Fruit fly (Drosophila melanogaster) whole organism, embryonic: ENCODE measurements around the gene CG8191.

Experiments
- Antp ChIP-seq: fragments of 200-800 bp; sonication (Bioruptor generic); optimal IDR thresholded peaks from 3 replicates; lab custom pipeline; 2016; ENCODE audit warnings: missing biosample characterization, missing genetic modification characterization
- BEAF-32 ChIP-seq: fragments of 200-800 bp; sonication (Bioruptor generic); optimal IDR thresholded peaks from 3 replicates; lab custom pipeline; 2017; ENCODE audit warnings: missing biosample characterization, missing genetic modification characterization, mild to moderate bottlenecking, moderate library complexity, missing genetic modification reagents
- C15 ChIP-seq: fragments of 200-800 bp; sonication (Bioruptor generic); IDR thresholded peaks from 3 replicates; pipeline ENCODE4 v1.3.6; 2022; ENCODE audit warnings: missing biosample characterization, missing genetic modification characterization
- CG1024 ChIP-seq: fragments of 200-800 bp; sonication (Bioruptor generic); IDR thresholded peaks from 2 replicates; pipeline ENCODE4 v1.3.6; 2022; ENCODE audit warnings: missing biosample characterization, missing genetic modification characterization
- CG10321 ChIP-seq: fragments of 200-800 bp; sonication (Bioruptor generic); IDR thresholded peaks from 2 replicates; pipeline ENCODE4 v1.3.6; 2022; ENCODE audit warnings: missing biosample characterization, missing genetic modification characterization
- CG10654 ChIP-seq: fragments of 200-800 bp; sonication (Bioruptor generic); optimal IDR thresholded peaks from 2 replicates; lab custom pipeline; 2016; ENCODE audit warnings: missing biosample characterization, missing genetic modification characterization
- CG12104 ChIP-seq: fragments of 200-800 bp; sonication (Bioruptor generic); optimal IDR thresholded peaks from 3 replicates; lab custom pipeline; 2016; ENCODE audit warnings: missing biosample characterization, missing genetic modification characterization
- CG12299 ChIP-seq: fragments of 200-800 bp; sonication (Bioruptor generic); optimal IDR thresholded peaks from 2 replicates; lab custom pipeline; 2018; ENCODE audit warnings: missing biosample characterization, mild to moderate bottlenecking, missing genetic modification characterization
- CG14965 ChIP-seq: fragments of 200-800 bp; sonication (Bioruptor generic); optimal IDR thresholded peaks from 2 replicates; lab custom pipeline; 2016; ENCODE audit warnings: missing biosample characterization, missing genetic modification characterization, borderline replicate concordance
- CG1529 ChIP-seq: fragments of 200-800 bp; sonication (Bioruptor generic); optimal IDR thresholded peaks from 3 replicates; lab custom pipeline; 2018; ENCODE audit warnings: missing biosample characterization, missing genetic modification characterization
- CG17359 ChIP-seq: fragments of 200-800 bp; sonication (Bioruptor generic); optimal IDR thresholded peaks from 3 replicates; lab custom pipeline; 2018; ENCODE audit warnings: missing biosample characterization, mild to moderate bottlenecking, missing genetic modification characterization, moderate library complexity
- CG2889 ChIP-seq: fragments of 200-800 bp; sonication (Bioruptor generic); IDR thresholded peaks from 3 replicates; pipeline ENCODE4 v1.3.6; 2022; ENCODE audit warnings: missing biosample characterization, missing genetic modification characterization
- CG33557 ChIP-seq: fragments of 200-800 bp; sonication (Bioruptor generic); optimal IDR thresholded peaks from 2 replicates; lab custom pipeline; 2019; ENCODE audit warnings: missing biosample characterization, mild to moderate bottlenecking, missing genetic modification characterization, moderate library complexity
- CG4282 ChIP-seq: fragments of 200-800 bp; sonication (Bioruptor generic); optimal IDR thresholded peaks from 2 replicates; lab custom pipeline; 2016; ENCODE audit warnings: missing biosample characterization, missing genetic modification characterization
- CG4328 ChIP-seq: fragments of 200-800 bp; sonication (Bioruptor generic); optimal IDR thresholded peaks from 3 replicates; lab custom pipeline; 2017; ENCODE audit warnings: missing biosample characterization, missing genetic modification reagents, missing genetic modification characterization
- CG4730 ChIP-seq: fragments of 200-800 bp; sonication (Bioruptor generic); IDR thresholded peaks from 2 replicates; pipeline ENCODE4 v1.3.6; 2022; ENCODE audit warnings: missing biosample characterization, missing genetic modification characterization
- CG4854 ChIP-seq: fragments of 200-800 bp; sonication (Bioruptor generic); optimal IDR thresholded peaks from 2 replicates; lab custom pipeline; 2016; ENCODE audit warnings: missing biosample characterization, missing genetic modification characterization, inconsistent platforms
- CG6175 ChIP-seq: fragments of 200-800 bp; sonication (Bioruptor generic); IDR thresholded peaks from 3 replicates; pipeline ENCODE4 v1.3.6; 2022; ENCODE audit warnings: missing biosample characterization, missing genetic modification characterization
- CG6272 ChIP-seq: fragments of 200-800 bp; sonication (Bioruptor generic); IDR thresholded peaks from 2 replicates; pipeline ENCODE4 v1.3.6; 2022; ENCODE audit warnings: missing biosample characterization, missing genetic modification characterization
- CG6854 ChIP-seq: fragments of 200-800 bp; sonication (Bioruptor generic); optimal IDR thresholded peaks from 3 replicates; lab custom pipeline; 2017; ENCODE audit warnings: missing biosample characterization, mild to moderate bottlenecking, missing genetic modification characterization
- CG7271 ChIP-seq: fragments of 200-800 bp; sonication (Bioruptor generic); optimal IDR thresholded peaks from 2 replicates; lab custom pipeline; 2018; ENCODE audit warnings: missing biosample characterization, mild to moderate bottlenecking, missing genetic modification characterization, moderate library complexity
- CG7786 ChIP-seq: fragments of 200-800 bp; sonication (Bioruptor generic); optimal IDR thresholded peaks from 2 replicates; lab custom pipeline; 2016; ENCODE audit warnings: missing biosample characterization, missing genetic modification characterization
- CG8290 ChIP-seq, 3 experiments: fragments of 200-800 bp; sonication (Bioruptor generic); optimal IDR thresholded peaks; 2 replicates each; lab custom pipeline; 2016 to 2019; ENCODE audit warnings: missing biosample characterization in 3 of 3, missing genetic modification characterization in 3 of 3, mild to moderate bottlenecking in 2 of 3, moderate library complexity in 1 of 3
- CrebB ChIP-seq: fragments of 200-800 bp; sonication (Bioruptor generic); optimal IDR thresholded peaks from 3 replicates; lab custom pipeline; 2018; ENCODE audit warnings: missing biosample characterization, mild to moderate bottlenecking, missing genetic modification characterization
- Hr78 ChIP-seq, 2 experiments: fragments of 200-800 bp in 1 of 2; fragments of >200 bp in 1 of 2; sonication (Bioruptor generic) in 1 of 2; optimal IDR thresholded peaks; 2 replicates each; lab custom pipeline; 2017 to 2019; ENCODE audit warnings: missing biosample characterization in 2 of 2, missing genetic modification characterization in 2 of 2, mild to moderate bottlenecking in 1 of 2, moderate library complexity in 1 of 2
- Meics ChIP-seq: fragments of 200-800 bp; sonication (Bioruptor generic); optimal IDR thresholded peaks from 2 replicates; lab custom pipeline; 2017; ENCODE audit warnings: missing biosample characterization, mild to moderate bottlenecking, missing genetic modification characterization
- Oaz ChIP-seq: fragments of 200-800 bp; sonication (Bioruptor generic); IDR thresholded peaks from 2 replicates; pipeline ENCODE4 v1.3.6; 2022; ENCODE audit warnings: missing biosample characterization, missing genetic modification characterization
- Stat92E ChIP-seq, 3 experiments: fragments of >200 bp in 2 of 3; fragments of 200-800 bp in 1 of 3; sonication (Bioruptor generic) in 1 of 3; optimal IDR thresholded peaks; 2 replicates each; lab custom pipeline; 2017 to 2019; ENCODE audit warnings: missing biosample characterization in 3 of 3, missing genetic modification characterization in 3 of 3, mild to moderate bottlenecking in 1 of 3, moderate library complexity in 1 of 3
- ap ChIP-seq: fragments of 200-800 bp; sonication (Bioruptor generic); IDR thresholded peaks from 2 replicates; pipeline ENCODE4 v1.3.6; 2022; ENCODE audit warnings: missing biosample characterization, missing genetic modification characterization
- ci ChIP-seq: fragments of 200-800 bp; sonication (Bioruptor generic); IDR thresholded peaks from 3 replicates; pipeline ENCODE4 v1.3.6; 2022; ENCODE audit warnings: missing biosample characterization, missing genetic modification characterization
- da ChIP-seq: fragments of 200-800 bp; sonication (Bioruptor generic); optimal IDR thresholded peaks from 2 replicates; lab custom pipeline; 2016; ENCODE audit warnings: missing biosample characterization, missing genetic modification characterization
- dmrt11E ChIP-seq: fragments of 200-800 bp; sonication (Bioruptor generic); optimal IDR thresholded peaks from 3 replicates; lab custom pipeline; 2018; ENCODE audit warnings: missing biosample characterization, mild to moderate bottlenecking, missing genetic modification characterization, moderate library complexity
- dpn ChIP-seq, 2 experiments: fragments of 200-800 bp; sonication (Bioruptor generic); optimal IDR thresholded peaks; 3 replicates each; lab custom pipeline; 2016; ENCODE audit warnings: missing biosample characterization in 2 of 2, missing genetic modification characterization in 2 of 2
- ems ChIP-seq: fragments of 200-800 bp; sonication (Bioruptor generic); optimal IDR thresholded peaks from 3 replicates; lab custom pipeline; 2016; ENCODE audit warnings: missing biosample characterization, missing genetic modification characterization
- esg ChIP-seq: fragments of 200-800 bp; sonication (Bioruptor generic); conservative IDR thresholded peaks from 2 replicates; pipeline ENCODE4 v1.3.6; 2022; ENCODE audit warnings: missing biosample characterization, missing genetic modification characterization
- exex ChIP-seq: fragments of 200-800 bp; sonication (Bioruptor generic); optimal IDR thresholded peaks from 4 replicates; lab custom pipeline; 2018; ENCODE audit warnings: missing biosample characterization, mild to moderate bottlenecking, missing genetic modification characterization, moderate library complexity
- fd102C ChIP-seq: fragments of 200-800 bp; sonication (Bioruptor generic); optimal IDR thresholded peaks from 2 replicates; lab custom pipeline; 2018; ENCODE audit warnings: missing biosample characterization, mild to moderate bottlenecking, missing genetic modification characterization, moderate library complexity
- fd64A ChIP-seq: fragments of 200-800 bp; sonication (Bioruptor generic); optimal IDR thresholded peaks from 3 replicates; lab custom pipeline; 2018; ENCODE audit warnings: missing biosample characterization, mild to moderate bottlenecking, missing genetic modification characterization
- fd96Cb ChIP-seq: fragments of 200-800 bp; sonication (Bioruptor generic); optimal IDR thresholded peaks from 2 replicates; lab custom pipeline; 2018; ENCODE audit warnings: missing biosample characterization, mild to moderate bottlenecking, missing genetic modification characterization, moderate library complexity
- hb ChIP-seq: fragments of 200-800 bp; sonication (Bioruptor generic); IDR thresholded peaks from 3 replicates; pipeline ENCODE4 v1.3.6; 2022; ENCODE audit warnings: missing biosample characterization, missing genetic modification characterization; ENCODE audit not compliant: partially characterized antibody
- hbn ChIP-seq: fragments of 200-800 bp; sonication (Bioruptor generic); IDR thresholded peaks from 2 replicates; pipeline ENCODE4 v1.3.6; 2022; ENCODE audit warnings: missing biosample characterization, missing genetic modification characterization; ENCODE audit not compliant: partially characterized antibody
- kni ChIP-seq: fragments of 200-800 bp; sonication (Bioruptor generic); optimal IDR thresholded peaks from 3 replicates; lab custom pipeline; 2017; ENCODE audit warnings: mild to moderate bottlenecking, missing biosample characterization, missing genetic modification reagents, missing genetic modification characterization
- prd ChIP-seq, 3 experiments: fragments of >200 bp in 2 of 3; fragments of 200-800 bp in 1 of 3; sonication (Bioruptor generic) in 1 of 3; optimal IDR thresholded peaks in 2 of 3; IDR thresholded peaks in 1 of 3; 2 replicates in 2 of 3; 3 replicates in 1 of 3; pipeline versions ENCODE4 v1.3.6 to Lab custom; 2017 to 2022; ENCODE audit warnings: missing biosample characterization in 1 of 3, missing genetic modification characterization in 1 of 3
- pum ChIP-seq: fragments of 200-800 bp; sonication (Bioruptor generic); optimal IDR thresholded peaks from 2 replicates; lab custom pipeline; 2016; ENCODE audit warnings: missing biosample characterization, missing genetic modification characterization
- ro ChIP-seq: fragments of 200-800 bp; sonication (Bioruptor generic); IDR thresholded peaks from 2 replicates; pipeline ENCODE4 v1.3.6; 2022; ENCODE audit warnings: missing biosample characterization, missing genetic modification characterization
- scrt ChIP-seq: fragments of 200-800 bp; sonication (Bioruptor generic); optimal IDR thresholded peaks from 2 replicates; lab custom pipeline; 2018; ENCODE audit warnings: missing biosample characterization, mild to moderate bottlenecking, missing genetic modification characterization, moderate library complexity
- sd ChIP-seq: fragments of 200-800 bp; sonication (Bioruptor generic); optimal IDR thresholded peaks from 3 replicates; lab custom pipeline; 2018; ENCODE audit warnings: missing biosample characterization, mild to moderate bottlenecking, missing genetic modification characterization, moderate library complexity
- tgo ChIP-seq: fragments of 200-800 bp; sonication (Bioruptor generic); IDR thresholded peaks from 3 replicates; pipeline ENCODE4 v1.3.6; 2022; ENCODE audit warnings: missing biosample characterization, missing genetic modification characterization

Gene CG8191

dm6 chrX:15703720-15704206 lies 28.2 kb upstream of the CG8191 start, which contains the start of the genes Pis and Hap40 (continued):
- TF ChIP-seq CG4282 (GFP tag; lab: Kevin White, UChicago) (no peak), CG6854 (GFP tag; lab: Kevin White, UChicago) (no peak), CG1024 (GFP tag; lab: Robert Waterston, UW) (no peak), Stat92E (GFP tag; optimal IDR thresholded peaks at IDR 0.05; lab: Kevin White, UChicago) (no peak), CG7271 (tag; lab: Kevin White, UChicago) (no peak), CG33557 (peak; percentile 50), BEAF-32 (GFP tag; lab: Kevin White, UChicago) (peak; percentile 56), fd64A (GFP tag; lab: Kevin White, UChicago) (no peak), ems (GFP tag; lab: Kevin White, UChicago) (peak; percentile 34), CG14965 (no peak), Hr78 (GFP tag; optimal IDR thresholded peaks at IDR 0.05; lab: Kevin White, UChicago) (peak in 1 of 2 experiments; percentile 38), CG4730 (GFP tag; lab: Robert Waterston, UW) (peak; percentile 39; the same call in 1 of the 2 replicates), CG10654 (GFP tag; lab: Kevin White, UChicago) (peak; percentile 41), CG8290 (GFP tag; optimal IDR thresholded peaks at IDR 0.05; lab: Kevin White, UChicago) (peak; percentile 37), CG8290 (tag; optimal IDR thresholded peaks at IDR 0.05; lab: Kevin White, UChicago) (no peak), prd (optimal IDR thresholded peaks at IDR 0.05; lab: Kevin White, UChicago) (no peak), prd (GFP tag; IDR thresholded peaks at IDR 0.05; lab: Robert Waterston, UW) (peak; percentile 81), C15 (GFP tag; lab: Robert Waterston, UW) (no peak), esg (GFP tag; lab: Robert Waterston, UW) (peak; percentile 75), scrt (no peak), CG12299 (peak; percentile 33), dpn (GFP tag; optimal IDR thresholded peaks at IDR 0.05; lab: Kevin White, UChicago) (peak; percentile 51 to 78), hb (GFP tag; lab: Robert Waterston, UW) (no peak), Meics (GFP tag; lab: Kevin White, UChicago) (peak; percentile 67), sd (tag; lab: Kevin White, UChicago) (peak; percentile 58), CG1529 (GFP tag; lab: Kevin White, UChicago) (peak; percentile 35), ro (GFP tag; lab: Robert Waterston, UW) (no peak), CG2889 (GFP tag; lab: Robert Waterston, UW) (peak; percentile 73; the same call in 2 of the 3 replicates), hbn (GFP tag; lab: Robert Waterston, UW) (no peak), ap (peak; percentile 47), CG17359 (peak; percentile 66), ci (0 out of 3 replicates have a peak, but pooled peaks have one; percentile 32), CG6175 (GFP tag; lab: Robert Waterston, UW) (no peak), CrebB (tag; lab: Kevin White, UChicago) (no peak), fd102C (GFP tag; lab: Kevin White, UChicago) (no peak), CG4328 (peak; percentile 31), exex (tag; lab: Kevin White, UChicago) (no peak), fd96Cb (tag; lab: Kevin White, UChicago) (peak; percentile 70), CG7786 (peak; percentile 56), CG4854 (GFP tag; lab: Kevin White, UChicago) (no peak), kni (GFP tag; lab: Kevin White, UChicago) (peak; percentile 33), da (GFP tag; lab: Kevin White, UChicago) (no peak), Oaz (GFP tag; lab: Robert Waterston, UW) (0 out of 2 replicates have a peak, but pooled peaks have one; percentile 34), dmrt11E (tag; lab: Kevin White, UChicago) (peak; percentile 76), tgo (GFP tag; lab: Robert Waterston, UW) (peak; percentile 78), Antp (GFP tag; lab: Kevin White, UChicago) (peak; percentile 30), pum (GFP tag; lab: Kevin White, UChicago) (peak; percentile 49), CG6272 (GFP tag; lab: Robert Waterston, UW) (peak; percentile 57), CG10321 (GFP tag; lab: Robert Waterston, UW) (no peak), CG12104 (peak; percentile 60)
